Worm (Caenorhabditis elegans) whole organism, young adult: Measurements from ENCODE around the gene srd-41.

Experiments
- B0019.2 ChIP-seq: fragments of 200-800 bp; sonication (Bioruptor generic); conservative IDR thresholded peaks from 2 replicates; pipeline ENCODE4 v1.3.6; 2022; ENCODE audit warnings: missing genetic modification reagents, missing genetic modification characterization, missing compliant biosample characterization
- B0336.3 ChIP-seq: fragments of 200-800 bp; sonication (Bioruptor generic); IDR thresholded peaks from 2 replicates; pipeline ENCODE4 v1.3.6; 2022; ENCODE audit warnings: missing genetic modification characterization, missing compliant biosample characterization
- D2030.7 ChIP-seq: fragments of 200-800 bp; sonication (Bioruptor generic); IDR thresholded peaks from 2 replicates; pipeline ENCODE4 v1.3.6; 2022; ENCODE audit warnings: missing genetic modification reagents, missing genetic modification characterization, missing compliant biosample characterization
- F49E8.2 ChIP-seq: sonication (generic microtip); optimal IDR thresholded peaks from 3 replicates; lab custom pipeline; 2017; ENCODE audit warnings: missing genetic modification characterization, mild to moderate bottlenecking, missing compliant biosample characterization, antibody characterized with exemption, moderate library complexity; ENCODE audit not compliant: insufficient read depth
- F55B11.4 ChIP-seq: sonication (generic microtip); optimal IDR thresholded peaks from 2 replicates; lab custom pipeline; 2016; ENCODE audit warnings: missing compliant biosample characterization, missing genetic modification characterization, borderline replicate concordance; ENCODE audit not compliant: insufficient read depth
- Y53G8AR.9 ChIP-seq: fragments of 200-800 bp; sonication (Bioruptor generic); conservative IDR thresholded peaks from 2 replicates; pipeline ENCODE4 v1.3.6; 2022; ENCODE audit warnings: missing genetic modification reagents, missing genetic modification characterization, missing compliant biosample characterization
- Y56A3A.18 ChIP-seq: fragments of 200-800 bp; sonication (Bioruptor generic); IDR thresholded peaks from 2 replicates; pipeline ENCODE4 v1.3.6; 2022; ENCODE audit warnings: missing genetic modification reagents, missing genetic modification characterization, missing compliant biosample characterization
- akir-1 ChIP-seq: fragments of 200-800 bp; sonication (Bioruptor generic); optimal IDR thresholded peaks from 2 replicates; lab custom pipeline; 2018; ENCODE audit warnings: mild to moderate bottlenecking, missing genetic modification characterization, moderate library complexity, missing compliant biosample characterization
- aptf-2 ChIP-seq: fragments of 200-800 bp; sonication (Bioruptor generic); conservative IDR thresholded peaks from 2 replicates; pipeline ENCODE4 v1.3.6; 2022; ENCODE audit warnings: missing genetic modification reagents, missing genetic modification characterization, missing compliant biosample characterization
- atf-7 ChIP-seq: sonication (generic microtip); optimal IDR thresholded peaks from 2 replicates; lab custom pipeline; 2017; ENCODE audit warnings: mild to moderate bottlenecking, missing genetic modification characterization, missing compliant biosample characterization
- athp-1 ChIP-seq: sonication (generic microtip); optimal IDR thresholded peaks from 2 replicates; lab custom pipeline; 2017; ENCODE audit warnings: mild to moderate bottlenecking, missing genetic modification characterization, missing compliant biosample characterization
- attf-3 ChIP-seq: fragments of 200-800 bp; sonication (Bioruptor generic); conservative IDR thresholded peaks from 2 replicates; pipeline ENCODE4 v1.3.6; 2022; ENCODE audit warnings: missing genetic modification reagents, missing genetic modification characterization, missing compliant biosample characterization
- bed-1 ChIP-seq: fragments of 200-800 bp; sonication (Bioruptor generic); IDR thresholded peaks from 2 replicates; pipeline ENCODE4 v1.3.6; 2022; ENCODE audit warnings: missing genetic modification reagents, missing genetic modification characterization, missing compliant biosample characterization
- bed-2 ChIP-seq: fragments of 200-800 bp; sonication (Bioruptor generic); IDR thresholded peaks from 2 replicates; pipeline ENCODE4 v1.3.6; 2022; ENCODE audit warnings: missing genetic modification reagents, missing genetic modification characterization, missing compliant biosample characterization
- chd-7 ChIP-seq: sonication (generic microtip); optimal IDR thresholded peaks from 2 replicates; lab custom pipeline; 2016; ENCODE audit warnings: mild to moderate bottlenecking, missing genetic modification characterization, moderate library complexity, missing compliant biosample characterization
- egl-18 ChIP-seq: fragments of 200-800 bp; sonication (Bioruptor generic); IDR thresholded peaks from 2 replicates; pipeline ENCODE4 v1.3.6; 2022; ENCODE audit warnings: missing genetic modification reagents, missing genetic modification characterization, missing compliant biosample characterization
- ekl-4 ChIP-seq: fragments of 200-800 bp; sonication (Bioruptor generic); IDR thresholded peaks from 2 replicates; pipeline ENCODE4 v1.3.6; 2022; ENCODE audit warnings: missing genetic modification reagents, missing genetic modification characterization, missing compliant biosample characterization
- fkh-3 ChIP-seq: sonication (generic microtip); optimal IDR thresholded peaks from 2 replicates; lab custom pipeline; 2016; ENCODE audit warnings: mild to moderate bottlenecking, missing genetic modification characterization, missing compliant biosample characterization
- gei-17 ChIP-seq: fragments of 200-800 bp; sonication (Bioruptor generic); optimal IDR thresholded peaks from 2 replicates; lab custom pipeline; 2018; ENCODE audit warnings: mild to moderate bottlenecking, missing genetic modification characterization, missing compliant biosample characterization
- him-1 ChIP-seq: sonication (generic microtip); optimal IDR thresholded peaks from 2 replicates; lab custom pipeline; 2016; ENCODE audit warnings: missing genotype, missing genetic modification reagents, missing genetic modification characterization, missing compliant biosample characterization
- lin-54 ChIP-seq: fragments of 200-800 bp; sonication (Bioruptor generic); optimal IDR thresholded peaks from 2 replicates; lab custom pipeline; 2018; ENCODE audit warnings: mild to moderate bottlenecking, missing genetic modification characterization, missing compliant biosample characterization
- lir-1 ChIP-seq: fragments of 200-800 bp; sonication (Bioruptor generic); conservative IDR thresholded peaks from 2 replicates; pipeline ENCODE4 v1.3.6; 2022; ENCODE audit warnings: missing genetic modification reagents, missing genetic modification characterization, missing compliant biosample characterization
- madf-6 ChIP-seq: fragments of 200-800 bp; sonication (Bioruptor generic); IDR thresholded peaks from 2 replicates; pipeline ENCODE4 v1.3.6; 2022; ENCODE audit warnings: missing genetic modification reagents, missing genetic modification characterization, missing compliant biosample characterization
- mcd-1 ChIP-seq: fragments of 200-800 bp; sonication (Bioruptor generic); IDR thresholded peaks from 2 replicates; pipeline ENCODE4 v1.3.6; 2022; ENCODE audit warnings: missing genetic modification reagents, missing genetic modification characterization, missing compliant biosample characterization
- nfya-1 ChIP-seq: sonication (generic microtip); optimal IDR thresholded peaks from 2 replicates; lab custom pipeline; 2017; ENCODE audit warnings: antibody characterized with exemption, missing compliant biosample characterization, missing genetic modification characterization, borderline replicate concordance; ENCODE audit not compliant: insufficient read depth
- nhr-80 ChIP-seq: sonication (generic microtip); optimal IDR thresholded peaks from 2 replicates; lab custom pipeline; 2016; ENCODE audit warnings: missing genetic modification characterization, missing compliant biosample characterization
- rcor-1 ChIP-seq: fragments of 200-800 bp; sonication (Bioruptor generic); IDR thresholded peaks from 2 replicates; pipeline ENCODE4 v1.3.6; 2022; ENCODE audit warnings: missing genetic modification reagents, missing genetic modification characterization, missing compliant biosample characterization
- rpc-1 ChIP-seq, 2 experiments: fragments of 150-350 bp in 1 of 2; sonication (generic microtip) in 1 of 2; optimal IDR thresholded peaks; 2 replicates each; lab custom pipeline; 2014 to 2018; ENCODE audit warnings: missing biosample characterization in 1 of 2, missing genetic modification characterization in 1 of 2, missing genetic modification reagents in 1 of 2, missing genotype in 1 of 2
- sdz-38 ChIP-seq: sonication (generic microtip); optimal IDR thresholded peaks from 2 replicates; lab custom pipeline; 2016; ENCODE audit warnings: missing genotype, missing genetic modification characterization, missing compliant biosample characterization
- sptf-2 ChIP-seq: fragments of 200-800 bp; sonication (Bioruptor generic); optimal IDR thresholded peaks from 2 replicates; lab custom pipeline; 2018; ENCODE audit warnings: mild to moderate bottlenecking, missing genetic modification characterization, missing compliant biosample characterization
- tbp1 ChIP-seq: fragments of 200-800 bp; sonication (Bioruptor generic); optimal IDR thresholded peaks from 2 replicates; lab custom pipeline; 2018; ENCODE audit warnings: mild to moderate bottlenecking, missing genetic modification characterization, missing compliant biosample characterization
- xnd-1 ChIP-seq: sonication (generic microtip); optimal IDR thresholded peaks from 2 replicates; lab custom pipeline; 2016; ENCODE audit warnings: missing genotype, missing genetic modification reagents, missing genetic modification characterization, missing compliant biosample characterization
- zim-3 ChIP-seq: sonication (generic microtip); optimal IDR thresholded peaks from 2 replicates; lab custom pipeline; 2017; ENCODE audit warnings: mild to moderate bottlenecking, missing genetic modification characterization, moderate library complexity, missing compliant biosample characterization
- ztf-22 ChIP-seq: fragments of 200-800 bp; sonication (Bioruptor generic); optimal IDR thresholded peaks from 2 replicates; lab custom pipeline; 2018; ENCODE audit warnings: mild to moderate bottlenecking, missing genetic modification characterization, moderate library complexity, missing compliant biosample characterization
- ztf-3 ChIP-seq: fragments of 200-800 bp; sonication (Bioruptor generic); optimal IDR thresholded peaks from 2 replicates; lab custom pipeline; 2018; ENCODE audit warnings: mild to moderate bottlenecking, missing genetic modification characterization, missing compliant biosample characterization

The srd-41 gene

ce11 chrX:12282911-12283310 lies 43.6 kb upstream of the srd-41 start, which contains the start of gene C04B4.2 (continued):
- TF ChIP-seq Y53G8AR.9 (GFP tag; lab: Robert Waterston, UW) (no peak), xnd-1 (tag; lab: Kevin White, UChicago) (peak; percentile 51), aptf-2 (GFP tag; lab: Robert Waterston, UW) (peak; percentile 49; the same call in 1 of the 2 replicates)

DNA sequence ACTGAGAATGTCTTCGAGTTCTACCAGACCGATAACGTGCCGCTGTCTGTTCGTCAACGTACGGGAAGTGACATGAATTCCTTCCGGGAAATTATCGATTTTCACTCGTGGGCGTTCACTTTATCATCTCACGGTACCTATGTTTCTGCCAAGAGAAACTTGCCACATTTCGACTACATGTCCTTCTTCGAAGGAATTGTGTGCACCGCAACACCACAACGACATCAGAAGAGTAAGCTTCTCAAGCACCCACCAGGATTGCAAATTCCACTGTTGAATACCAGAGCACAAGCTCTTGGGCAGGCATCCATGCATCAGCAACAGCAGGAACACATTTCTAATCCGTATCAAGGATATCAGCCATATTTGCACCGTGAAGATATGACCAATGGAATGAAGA lies 42.4 kb upstream of the srd-41 start:
- no peak for TF ChIP-seq sptf-2 (GFP tag; lab: Kevin White, UChicago)
- no peak for TF ChIP-seq zim-3 (tag; lab: Kevin White, UChicago)
- TF ChIP-seq mcd-1 (GFP tag; lab: Robert Waterston, UW) = no peak
- no peak for TF ChIP-seq athp-1
- no peak for TF ChIP-seq bed-2
- TF ChIP-seq D2030.7 (GFP tag; lab: Robert Waterston, UW) = no peak
- TF ChIP-seq akir-1 (GFP tag; lab: Kevin White, UChicago) = no peak
- TF ChIP-seq F49E8.2 (tag; lab: Kevin White, UChicago) = no peak
- no peak for TF ChIP-seq chd-7 (tag; lab: Kevin White, UChicago)
- no peak for TF ChIP-seq ekl-4
- no peak for TF ChIP-seq nfya-1 (tag; lab: Kevin White, UChicago)
- no peak for TF ChIP-seq fkh-3 (tag; lab: Kevin White, UChicago)
- no peak for TF ChIP-seq Y56A3A.18 (GFP tag; lab: Robert Waterston, UW)

- TF ChIP-seq F55B11.4 (tag; lab: Kevin White, UChicago) = no peak
Observed at ce11 chrX:12285496-12285895, 41.0 kb upstream of the srd-41 start, which contains the start of gene lips-2. Gene lips-2 (plus strand): TSS chrX:12285796.

ce11 chrX:12288254-12288653 lies 38.3 kb upstream of the srd-41 start, which contains the start of gene C04B4.5:
Gene C04B4.5 (minus strand): TSS chrX:12288354.
- TF ChIP-seq tbp1 (GFP tag; lab: Kevin White, UChicago) = no peak
- TF ChIP-seq, all 124 proteins: peak for 0

DNA sequence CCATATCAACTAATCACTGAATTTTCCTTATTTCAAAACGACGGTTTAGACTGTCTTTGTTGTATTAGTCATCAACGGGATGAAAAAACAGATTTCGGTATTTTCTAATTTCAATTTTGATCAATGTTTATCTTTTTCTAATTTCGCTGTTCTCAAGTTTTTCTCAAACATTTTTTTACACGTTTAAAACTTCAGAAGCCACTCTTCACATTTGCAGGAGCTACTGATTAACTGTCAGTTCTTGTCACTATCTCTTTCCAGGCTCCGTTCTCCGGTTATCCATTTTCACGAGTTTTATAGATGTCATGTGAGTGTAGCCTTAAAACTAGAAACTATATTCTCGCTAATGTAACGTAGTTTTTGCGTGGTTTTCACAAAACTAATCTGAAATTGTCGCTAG lies 36.0 kb upstream of the srd-41 start, which contains the start of gene C04B4.4:
Gene C04B4.4, plus strand, starts transcription at position 301 of the 400 bp plus-strand sequence.
- TF ChIP-seq bed-1 = no peak
- TF ChIP-seq lir-1 (GFP tag; lab: Robert Waterston, UW) = no peak
- TF ChIP-seq sdz-38 = no peak
- no peak for TF ChIP-seq egl-18
- no peak for TF ChIP-seq ztf-22 (GFP tag; lab: Kevin White, UChicago)
- TF ChIP-seq attf-3 (GFP tag; lab: Robert Waterston, UW) = no peak
- no peak for TF ChIP-seq rcor-1 (GFP tag; lab: Robert Waterston, UW)
- no peak for TF ChIP-seq nhr-80 (tag; lab: Kevin White, UChicago)
- TF ChIP-seq madf-6 (GFP tag; lab: Robert Waterston, UW) = no peak
- TF ChIP-seq lin-54 (GFP tag; lab: Kevin White, UChicago) = no peak
- TF ChIP-seq him-1 (tag; lab: Kevin White, UChicago) = no peak

DNA sequence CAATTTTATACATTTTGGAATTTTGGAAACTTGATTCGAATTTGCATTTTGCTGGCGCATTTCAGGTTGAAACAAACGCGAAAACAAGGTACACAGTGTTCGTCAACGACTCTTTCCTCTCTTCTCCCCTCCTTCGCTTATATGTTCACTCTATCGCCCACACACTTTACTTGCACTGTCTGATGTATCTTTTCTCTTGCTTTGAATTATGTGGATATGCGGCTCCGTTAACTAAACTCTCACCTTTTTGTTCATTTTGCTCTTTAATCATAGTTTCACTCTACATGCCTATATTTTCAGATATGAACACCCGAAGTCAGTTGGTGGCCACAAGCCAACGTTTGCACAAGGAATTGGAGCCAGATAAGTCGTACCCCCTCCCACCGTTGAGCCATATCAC lies 32.3 kb upstream of the srd-41 start, which contains the start of gene W06D11.1:
Gene W06D11.1, plus strand, starts transcription at position 301 of the 400 bp plus-strand sequence.
- no peak for TF ChIP-seq atf-7 (tag; lab: Kevin White, UChicago)
- no peak for TF ChIP-seq B0336.3 (GFP tag; lab: Robert Waterston, UW)
- TF ChIP-seq gei-17 (GFP tag; lab: Kevin White, UChicago) = no peak
- no peak for TF ChIP-seq rpc-1 (optimal IDR thresholded peaks at IDR 0.05; lab: Kevin White, UChicago)
- TF ChIP-seq rpc-1 (tag; optimal IDR thresholded peaks at IDR 0.05; lab: Kevin White, UChicago) = no peak
- no peak for TF ChIP-seq B0019.2 (GFP tag; lab: Robert Waterston, UW)
- TF ChIP-seq ztf-3 = no peak
